Worm (Caenorhabditis elegans) whole organism, L3 larva: ENCODE results near the gene T06E8.2.

Source experiments
- aly-2 ChIP-seq: fragments of 150-350 bp; optimal IDR thresholded peaks from 2 replicates; lab custom pipeline; 2014; ENCODE audit warnings: missing biosample characterization, missing genetic modification characterization
- ama-1 ChIP-seq: fragments of 150-350 bp; optimal IDR thresholded peaks from 2 replicates; lab custom pipeline; 2018
- fkh-10 ChIP-seq: sonication (generic microtip); optimal IDR thresholded peaks from 2 replicates; lab custom pipeline; 2017; ENCODE audit warnings: missing biosample characterization, missing genetic modification reagents, missing genetic modification characterization
- fos-1 ChIP-seq: fragments of 150-350 bp; optimal IDR thresholded peaks from 2 replicates; lab custom pipeline; 2014; ENCODE audit warnings: missing biosample characterization, missing genetic modification characterization
- hmg-11 ChIP-seq: sonication (generic microtip); optimal IDR thresholded peaks from 2 replicates; lab custom pipeline; 2016; ENCODE audit warnings: missing genetic modification characterization, missing compliant biosample characterization
- lin-15B ChIP-seq: fragments of 150-350 bp; optimal IDR thresholded peaks from 2 replicates; lab custom pipeline; 2014; ENCODE audit warnings: missing biosample characterization, missing genetic modification characterization
- mdl-1 ChIP-seq: fragments of 150-350 bp; optimal IDR thresholded peaks from 2 replicates; lab custom pipeline; 2014; ENCODE audit warnings: missing biosample characterization, missing genetic modification characterization
- nhr-12 ChIP-seq: fragments of 150-350 bp; optimal IDR thresholded peaks from 2 replicates; lab custom pipeline; 2014; ENCODE audit warnings: missing biosample characterization, missing genetic modification characterization
- nhr-237 ChIP-seq: fragments of 150-350 bp; optimal IDR thresholded peaks from 2 replicates; lab custom pipeline; 2014; ENCODE audit warnings: missing biosample characterization, missing genetic modification characterization
- nhr-25 ChIP-seq: sonication (generic microtip); optimal IDR thresholded peaks from 2 replicates; lab custom pipeline; 2017; ENCODE audit warnings: missing biosample characterization, missing genetic modification characterization
- unc-39 ChIP-seq: sonication (generic microtip); optimal IDR thresholded peaks from 4 replicates; lab custom pipeline; 2017; ENCODE audit warnings: missing biosample characterization, missing genetic modification characterization
- unc-62 ChIP-seq: fragments of 150-350 bp; sonication (generic microtip); optimal IDR thresholded peaks from 4 replicates; lab custom pipeline; 2014; ENCODE audit warnings: missing biosample characterization, missing genetic modification reagents, missing genetic modification characterization

DNA sequence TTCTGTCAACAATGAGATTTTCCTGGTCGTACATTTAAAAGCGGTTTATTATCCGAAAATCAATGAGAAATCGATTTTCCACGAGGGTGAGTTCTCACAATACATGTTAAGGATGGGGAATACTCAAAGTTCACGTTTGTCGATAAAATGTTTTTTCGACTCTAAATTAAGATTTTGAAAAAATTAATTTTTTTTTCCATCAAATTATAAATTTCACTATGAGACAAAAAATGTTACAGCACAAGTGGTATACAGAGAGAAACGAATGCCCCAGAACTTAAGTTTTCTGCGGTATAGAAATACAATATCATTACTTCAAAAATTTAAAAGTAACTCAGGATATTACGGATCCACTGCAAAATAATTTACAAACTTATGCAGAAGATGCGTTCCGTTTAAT, 42.0 kb upstream of the T06E8.2 start, which contains the start of gene R04B5.1:
- TF ChIP-seq nhr-25 (tag; lab: Kevin White, UChicago) (no peak), unc-62 (GFP tag; lab: Kevin White, UChicago) (no peak), fos-1 (tag; lab: Kevin White, UChicago) (no peak), mdl-1 (no peak), nhr-12 (tag; lab: Kevin White, UChicago) (no peak), unc-39 (no peak), nhr-237 (tag; lab: Kevin White, UChicago) (no peak), aly-2 (tag; lab: Kevin White, UChicago) (no peak), lin-15B (tag; lab: Kevin White, UChicago) (no peak), ama-1 (lab: Kevin White, UChicago) (no peak), fkh-10 (no peak), hmg-11 (tag; lab: Kevin White, UChicago) (no peak)
